Worm (Caenorhabditis elegans): ENCODE measurements around the gene fbxc-24.

The fbxc-24 gene

DNA sequence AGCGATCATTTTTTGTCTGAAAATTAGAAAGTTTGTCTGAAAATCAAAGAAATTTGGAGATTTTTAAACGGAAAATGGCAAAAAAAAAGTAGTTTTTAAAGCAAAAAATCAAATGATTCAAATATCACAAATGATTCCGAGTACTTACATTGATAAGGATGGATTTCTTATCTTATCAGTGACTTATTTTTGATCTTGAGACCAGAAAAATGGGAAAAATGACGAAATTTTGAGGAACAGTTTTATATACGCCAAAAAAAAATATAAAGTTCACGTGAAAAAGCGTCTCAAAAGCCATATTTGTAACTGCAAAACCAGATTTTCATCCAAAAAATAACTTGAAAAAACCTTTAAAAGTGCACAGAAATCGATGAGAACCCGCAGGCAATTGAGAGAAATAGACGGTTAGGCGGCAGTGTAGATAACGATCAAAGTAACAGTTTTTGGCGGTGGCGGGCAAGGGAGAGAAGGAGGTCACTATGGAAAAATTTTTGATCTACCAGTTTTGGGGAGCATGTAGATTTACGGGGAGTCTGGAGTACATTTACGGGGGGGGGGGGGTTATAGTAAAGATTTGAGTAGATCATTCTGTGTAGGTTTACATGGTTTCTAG is 8.6 kb downstream of the fbxc-24 start, which contains the start of gene T07D3.9:
T07D3.9 (minus strand) TSS at position 194 of the 613 bp plus-strand sequence.
- TF ChIP-seq ceh-88 (GFP tag; IDR thresholded peaks at IDR 0.05) (no peak), elt-3 (tag; optimal IDR thresholded peaks at IDR 0.05) (peak in 5 of 6 experiments; percentile 46 to 97 (median 51)), tlp-1 (tag; optimal IDR thresholded peaks at IDR 0.05) (peak; percentile 59), nhr-20 (tag; optimal IDR thresholded peaks at IDR 0.05) (peak; percentile 12), dpl-1 (GFP tag; optimal IDR thresholded peaks at IDR 0.05) (no peak), blmp-1 (tag; optimal IDR thresholded peaks at IDR 0.05) (peak; percentile 11), elt-2 (tag; optimal IDR thresholded peaks at IDR 0.05) (peak; percentile 97)

ce11 chrII:888024-888423 is 21.4 kb downstream of the fbxc-24 start, which contains the start of gene T07D3.4:
TSS of gene T07D3.4 (plus strand) at chrII:888309.
- peak; percentile 83 for TF ChIP-seq elt-2 (tag; optimal IDR thresholded peaks at IDR 0.05)
- TF ChIP-seq C16A3.4 (tag; optimal IDR thresholded peaks at IDR 0.05), result no peak
- peak; percentile 31 for TF ChIP-seq nhr-20 (tag; optimal IDR thresholded peaks at IDR 0.05)
- peak in 1 of 2 experiments; percentile 14 for TF ChIP-seq lin-35 (GFP tag; optimal IDR thresholded peaks at IDR 0.05)

DNA sequence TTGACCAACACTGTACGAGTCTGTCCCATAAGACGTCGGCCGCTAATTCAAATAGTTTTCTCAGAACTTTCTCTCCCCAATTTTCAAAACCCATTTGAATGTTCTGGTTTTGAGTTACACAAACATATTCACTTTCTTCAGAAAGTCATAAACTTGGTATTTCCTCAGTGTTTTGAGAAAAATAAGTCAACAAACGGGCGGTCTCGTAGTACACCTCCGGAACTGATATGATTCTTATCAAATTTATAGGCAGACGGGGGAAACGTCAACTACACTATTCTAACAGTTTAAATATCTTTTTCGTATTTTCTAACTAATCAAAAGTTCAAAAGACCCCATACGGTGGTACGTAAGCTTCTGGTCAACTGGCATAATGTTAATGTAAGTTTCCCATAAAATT is 25.2 kb downstream of the fbxc-24 start:
- peak; percentile 44 for TF ChIP-seq nhr-20 (tag; optimal IDR thresholded peaks at IDR 0.05)
- no peak for TF ChIP-seq fos-1 (tag; optimal IDR thresholded peaks at IDR 0.05)
- no peak for TF ChIP-seq hlh-4 (tag; optimal IDR thresholded peaks at IDR 0.05)
- peak; percentile 38 for TF ChIP-seq elt-2 (tag; optimal IDR thresholded peaks at IDR 0.05)

- TF ChIP-seq elt-2 (tag; optimal IDR thresholded peaks at IDR 0.05) (peak; percentile 79), mdl-1 (tag; optimal IDR thresholded peaks at IDR 0.05) (no peak), sup-37 (GFP tag; optimal IDR thresholded peaks at IDR 0.05) (no peak), C16A3.4 (tag; optimal IDR thresholded peaks at IDR 0.05) (no peak), nhr-20 (tag; optimal IDR thresholded peaks at IDR 0.05) (peak; percentile 21), lin-13 (GFP tag; optimal IDR thresholded peaks at IDR 0.05) (no peak), snu-23 (GFP tag; optimal IDR thresholded peaks at IDR 0.05) (no peak), grh-1 (GFP tag; IDR thresholded peaks at IDR 0.05) (no peak), ztf-4 (tag; optimal IDR thresholded peaks at IDR 0.05) (no peak), dsc-1 (tag; optimal IDR thresholded peaks at IDR 0.05) (no peak), zag-1 (tag; optimal IDR thresholded peaks at IDR 0.05) (no peak), unc-86 (tag; optimal IDR thresholded peaks at IDR 0.05) (no peak), nhr-19 (GFP tag; conservative IDR thresholded peaks at IDR 0.05) (no peak), ceh-82 (tag; optimal IDR thresholded peaks at IDR 0.05) (no peak), C04F5.9 (tag; optimal IDR thresholded peaks at IDR 0.05) (no peak), ceh-88 (GFP tag; IDR thresholded peaks at IDR 0.05) (no peak)
These were observed 28.7 kb downstream of the fbxc-24 start for ce11 chrII:880666-881226.

DNA sequence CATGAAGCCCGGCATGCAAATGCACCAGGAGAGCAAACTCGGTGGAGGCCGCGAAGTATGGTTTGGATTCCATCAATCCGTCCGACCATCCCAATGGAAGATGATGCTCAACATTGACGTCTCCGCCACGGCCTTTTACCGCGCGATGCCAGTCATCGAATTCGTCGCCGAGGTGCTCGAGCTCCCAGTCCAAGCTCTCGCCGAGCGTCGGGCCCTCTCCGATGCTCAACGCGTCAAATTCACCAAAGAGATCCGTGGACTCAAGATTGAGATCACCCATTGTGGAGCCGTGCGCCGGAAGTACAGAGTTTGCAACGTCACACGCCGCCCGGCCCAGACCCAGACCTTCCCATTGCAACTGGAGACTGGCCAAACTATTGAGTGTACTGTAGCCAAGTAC is 33.7 kb downstream of the fbxc-24 start:
- TF ChIP-seq Y116A8C.19 (tag; optimal IDR thresholded peaks at IDR 0.05; ENCODE audit: borderline replicate concordance) (no peak), pag-3 (tag; optimal IDR thresholded peaks at IDR 0.05; ENCODE audit: borderline replicate concordance, insufficient read depth) (no peak), zip-4 (GFP tag; optimal IDR thresholded peaks at IDR 0.05) (no peak), nhr-237 (tag; optimal IDR thresholded peaks at IDR 0.05) (no peak), pax-3 (tag; optimal IDR thresholded peaks at IDR 0.05) (no peak), xbp-1 (tag; optimal IDR thresholded peaks at IDR 0.05) (no peak), alr-1 (tag; optimal IDR thresholded peaks at IDR 0.05; ENCODE audit: borderline replicate concordance) (no peak), ceh-8 (GFP tag; optimal IDR thresholded peaks at IDR 0.05) (no peak)
